Fruit fly (Drosophila melanogaster): ENCODE data around the gene Regnase-1.

Regnase-1 gene

dm6 chr3R:20021152-20021769 is 14.6 kb downstream of the Regnase-1 start, which contains the start of the genes PIG-L and psidin (continued):
- TF ChIP-seq Sry-δ (GFP tag; optimal IDR thresholded peaks at IDR 0.05) (peak; percentile 92), lola (GFP tag; optimal IDR thresholded peaks at IDR 0.05) (peak in 1 of 3 experiments; percentile 93), lmd (GFP tag; IDR thresholded peaks at IDR 0.05) (peak; percentile 76), HLH54F (GFP tag; optimal IDR thresholded peaks at IDR 0.05) (peak; percentile 85), sob (GFP tag; IDR thresholded peaks at IDR 0.05) (peak; percentile 72), Oli (tag; optimal IDR thresholded peaks at IDR 0.05) (peak; percentile 82), H2.0 (GFP tag; IDR thresholded peaks at IDR 0.05) (peak; percentile 59), CG3281 (GFP tag; optimal IDR thresholded peaks at IDR 0.05) (peak; percentile 78), ase (GFP tag; IDR thresholded peaks at IDR 0.05) (peak; percentile 23; the same call in 2 of the 3 replicates), CG7839 (tag; optimal IDR thresholded peaks at IDR 0.05) (peak; percentile 88), psq (GFP tag; optimal IDR thresholded peaks at IDR 0.05) (peak; percentile 38), CG17829 (tag; optimal IDR thresholded peaks at IDR 0.05) (peak; percentile 91), NfI (GFP tag; optimal IDR thresholded peaks at IDR 0.05) (peak; percentile 82), CG33213 (GFP tag; optimal IDR thresholded peaks at IDR 0.05) (peak; percentile 56), tup (GFP tag; optimal IDR thresholded peaks at IDR 0.05) (no peak), CG6765 (GFP tag; optimal IDR thresholded peaks at IDR 0.05) (no peak), unpg (GFP tag; optimal IDR thresholded peaks at IDR 0.05) (peak; percentile 74), CG15514 (GFP tag; optimal IDR thresholded peaks at IDR 0.05) (peak; percentile 29), CG1529 (GFP tag; optimal IDR thresholded peaks at IDR 0.05) (peak; percentile 65), CG17361 (GFP tag; IDR thresholded peaks at IDR 0.05) (peak; percentile 96), CG34376 (GFP tag; optimal IDR thresholded peaks at IDR 0.05) (peak; percentile 29), dysf (GFP tag; IDR thresholded peaks at IDR 0.05) (peak; percentile 87), toy (GFP tag; IDR thresholded peaks at IDR 0.05) (0 out of 2 replicates have a peak, but pooled peaks have one; percentile 37), Max (GFP tag; optimal IDR thresholded peaks at IDR 0.05) (peak; percentile 57), Med (GFP tag) (peak; percentile 96), Bgb (GFP tag; IDR thresholded peaks at IDR 0.05; ENCODE audit: partially characterized antibody) (peak; percentile 93), repo (GFP tag; optimal IDR thresholded peaks at IDR 0.05) (peak; percentile 36), Spps (tag; optimal IDR thresholded peaks at IDR 0.05) (peak; percentile 5), CG32767 (GFP tag; IDR thresholded peaks at IDR 0.05) (peak; percentile 66; the same call in 1 of the 2 replicates), ash1 (GFP tag; optimal IDR thresholded peaks at IDR 0.05) (no peak), CG14441 (GFP tag; IDR thresholded peaks at IDR 0.05) (peak; percentile 72), CG12219 (GFP tag; optimal IDR thresholded peaks at IDR 0.05) (peak; percentile 47), HLH4C (GFP tag; IDR thresholded peaks at IDR 0.05; ENCODE audit: partially characterized antibody) (peak; percentile 91), nom (GFP tag; optimal IDR thresholded peaks at IDR 0.05) (no peak), maf-S (GFP tag; optimal IDR thresholded peaks at IDR 0.05) (peak; percentile 50), CG18262 (tag; optimal IDR thresholded peaks at IDR 0.05) (peak; percentile 92), CG4404 (GFP tag; IDR thresholded peaks at IDR 0.05) (peak; percentile 64), Nf-YA (GFP tag; IDR thresholded peaks at IDR 0.05) (no peak), Blimp-1 (GFP tag; optimal IDR thresholded peaks at IDR 0.05) (no peak), eyg (GFP tag; optimal IDR thresholded peaks at IDR 0.05) (no peak), jing (GFP tag; optimal IDR thresholded peaks at IDR 0.05) (peak; percentile 60), CG9215 (GFP tag; IDR thresholded peaks at IDR 0.05) (peak; percentile 82), odd (GFP tag; optimal IDR thresholded peaks at IDR 0.05) (peak; percentile 74), slp2 (GFP tag; optimal IDR thresholded peaks at IDR 0.05) (peak; percentile 77), bsh (GFP tag; optimal IDR thresholded peaks at IDR 0.05) (peak in 1 of 2 experiments; percentile 80)
